Fruit fly (Drosophila melanogaster): ENCODE data around the gene CG43997.

The CG43997 gene

dm6 chrX:17023199-17023598, at the start of gene CG43997:
Gene CG43997, plus strand, starts transcription at chrX:17023499.
- TF ChIP-seq CG34367 (tag; optimal IDR thresholded peaks at IDR 0.05) (no peak), CG9948 (tag; optimal IDR thresholded peaks at IDR 0.05) (no peak), CG8159 (tag; optimal IDR thresholded peaks at IDR 0.05) (no peak), CG10348 (GFP tag; IDR thresholded peaks at IDR 0.05) (no peak), CG17806 (tag; optimal IDR thresholded peaks at IDR 0.05) (no peak), fd96Ca (GFP tag; IDR thresholded peaks at IDR 0.05) (no peak), EcR (GFP tag; optimal IDR thresholded peaks at IDR 0.05) (no peak), D1 (tag; optimal IDR thresholded peaks at IDR 0.05) (no peak)

DNA sequence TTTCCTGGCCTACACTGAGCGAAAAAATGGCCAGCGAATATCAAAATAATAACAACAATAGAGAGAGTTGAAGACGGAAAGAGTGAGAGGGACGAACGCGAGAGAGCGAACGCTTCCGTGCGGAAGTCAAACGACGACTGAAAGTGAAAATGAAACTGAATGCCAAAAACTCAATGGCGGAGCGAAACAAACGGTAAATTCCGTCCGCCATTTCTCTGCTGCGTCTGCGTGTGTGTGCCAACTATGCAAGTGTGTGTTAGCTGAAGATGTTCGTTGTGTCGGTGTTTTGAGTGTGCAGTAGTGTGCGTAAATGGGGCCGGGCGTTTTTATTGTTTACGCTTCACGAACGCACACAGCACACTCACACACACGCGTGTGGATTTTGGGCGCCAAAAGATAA, 36.4 kb upstream of the CG43997 start:
- no peak for TF ChIP-seq gl (tag; optimal IDR thresholded peaks at IDR 0.05)
- no peak for TF ChIP-seq EcR (GFP tag; optimal IDR thresholded peaks at IDR 0.05)
- TF ChIP-seq CG17806 (tag; optimal IDR thresholded peaks at IDR 0.05) = no peak
- no peak for TF ChIP-seq Ets98B (GFP tag; IDR thresholded peaks at IDR 0.05)
- TF ChIP-seq fd96Ca (GFP tag; IDR thresholded peaks at IDR 0.05) = no peak
- TF ChIP-seq D1 (tag; optimal IDR thresholded peaks at IDR 0.05) = no peak
- no peak for TF ChIP-seq CG8301 (tag; optimal IDR thresholded peaks at IDR 0.05)
- no peak for TF ChIP-seq Pif1B (GFP tag; optimal IDR thresholded peaks at IDR 0.05)
- no peak for TF ChIP-seq Pif1A (GFP tag; optimal IDR thresholded peaks at IDR 0.05)
- no peak for TF ChIP-seq CG8159 (tag; optimal IDR thresholded peaks at IDR 0.05)
- no peak for TF ChIP-seq Snoo (tag; optimal IDR thresholded peaks at IDR 0.05)
- no peak for TF ChIP-seq CG10348 (GFP tag; IDR thresholded peaks at IDR 0.05)
- TF ChIP-seq CG14655 (GFP tag; optimal IDR thresholded peaks at IDR 0.05) = no peak
- TF ChIP-seq CG12605 (GFP tag; IDR thresholded peaks at IDR 0.05) = no peak
- no peak for TF ChIP-seq rn (GFP tag; IDR thresholded peaks at IDR 0.05)
- TF ChIP-seq CG32121 (GFP tag; IDR thresholded peaks at IDR 0.05) = no peak
- TF ChIP-seq CG34367 (tag; optimal IDR thresholded peaks at IDR 0.05) = no peak
- TF ChIP-seq CG4496 (GFP tag; IDR thresholded peaks at IDR 0.05) = no peak
- no peak for TF ChIP-seq CG15710 (tag; optimal IDR thresholded peaks at IDR 0.05)
- TF ChIP-seq CG9948 (tag; optimal IDR thresholded peaks at IDR 0.05) = no peak

DNA sequence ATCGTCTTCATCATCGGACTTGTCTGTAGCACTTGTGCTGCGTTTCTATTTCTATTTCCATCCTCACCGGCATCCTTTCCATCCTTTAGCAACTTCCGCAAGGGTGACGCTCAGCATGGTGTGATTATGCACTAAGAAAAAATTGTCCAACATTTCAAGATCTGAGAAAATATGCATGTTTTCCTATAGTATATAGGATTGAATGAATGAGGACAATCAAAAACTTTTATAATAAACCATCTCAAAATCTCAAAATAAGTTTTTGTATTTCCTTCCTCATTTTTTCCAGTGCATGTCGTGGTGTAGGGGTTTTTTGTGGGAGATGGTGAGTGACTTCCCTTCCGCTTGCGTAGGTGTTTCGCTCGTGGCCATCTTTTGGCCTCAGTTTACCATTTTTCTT, 1.9 kb upstream of the CG43997 start:
- TF ChIP-seq Snoo (tag; optimal IDR thresholded peaks at IDR 0.05) (no peak), CG8159 (tag; optimal IDR thresholded peaks at IDR 0.05) (peak; percentile 29)

- TF ChIP-seq CG32121 (GFP tag; IDR thresholded peaks at IDR 0.05) = no peak
- no peak for TF ChIP-seq Ets98B (GFP tag; IDR thresholded peaks at IDR 0.05)
- no peak for TF ChIP-seq CG14655 (GFP tag; optimal IDR thresholded peaks at IDR 0.05)
Observed at dm6 chrX:17022004-17022403, 1.3 kb upstream of the CG43997 start, which contains the start of gene CG43996. Gene CG43996, plus strand, starts transcription at chrX:17022304.

dm6 chrX:17047730-17048577, 24.7 kb downstream of the CG43997 start:
- TF ChIP-seq gl (tag; optimal IDR thresholded peaks at IDR 0.05) = no peak
- peak; percentile 70 for TF ChIP-seq CG12605 (GFP tag; IDR thresholded peaks at IDR 0.05)
- no peak for TF ChIP-seq CG34367 (tag; optimal IDR thresholded peaks at IDR 0.05)
- TF ChIP-seq EcR (GFP tag; optimal IDR thresholded peaks at IDR 0.05) = no peak
- no peak for TF ChIP-seq CG32121 (GFP tag; IDR thresholded peaks at IDR 0.05)
- TF ChIP-seq Pif1A (GFP tag; optimal IDR thresholded peaks at IDR 0.05) = no peak
- TF ChIP-seq CG15710 (tag; optimal IDR thresholded peaks at IDR 0.05) = no peak

DNA sequence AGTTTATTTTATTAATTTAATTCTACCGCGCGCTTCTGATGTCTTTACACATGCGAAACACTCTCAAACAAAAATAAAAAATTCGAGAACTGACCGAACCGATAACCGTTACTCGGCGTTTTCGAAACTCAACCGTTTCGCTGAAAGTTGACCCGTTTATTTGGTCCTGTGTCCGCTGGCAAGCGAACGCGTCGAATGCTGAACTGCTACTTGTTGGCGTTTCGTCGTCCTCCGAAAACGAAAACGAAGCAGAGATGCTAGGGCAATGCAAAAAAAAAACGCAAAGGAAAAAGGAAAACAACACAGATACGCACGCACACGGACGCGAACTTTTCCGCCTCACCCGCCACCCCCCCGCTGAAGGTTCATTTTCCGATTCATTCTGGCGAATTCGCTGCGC, 43.3 kb downstream of the CG43997 start, which contains the start of gene CG45002:
Gene CG45002, minus strand, starts transcription at position 101 of the 400 bp plus-strand sequence.
- TF ChIP-seq CG8301 (tag; optimal IDR thresholded peaks at IDR 0.05) (no peak), D1 (tag; optimal IDR thresholded peaks at IDR 0.05) (no peak), CG10348 (GFP tag; IDR thresholded peaks at IDR 0.05) (no peak), CG14655 (GFP tag; optimal IDR thresholded peaks at IDR 0.05) (no peak), CG13204 (GFP tag; optimal IDR thresholded peaks at IDR 0.05) (no peak), CG12605 (GFP tag; IDR thresholded peaks at IDR 0.05) (0 out of 2 replicates have a peak, but pooled peaks have one; percentile 34), Ets98B (GFP tag; IDR thresholded peaks at IDR 0.05) (no peak)

dm6 chrX:17068423-17068822, 45.1 kb downstream of the CG43997 start, which contains the start of gene CG43077:
Gene CG43077, minus strand, starts transcription at chrX:17068523.
- no peak for TF ChIP-seq gl (tag; optimal IDR thresholded peaks at IDR 0.05)
- no peak for TF ChIP-seq CG13204 (GFP tag; optimal IDR thresholded peaks at IDR 0.05)
- TF ChIP-seq Snoo (tag; optimal IDR thresholded peaks at IDR 0.05) = no peak
- no peak for TF ChIP-seq Pif1A (GFP tag; optimal IDR thresholded peaks at IDR 0.05)
- TF ChIP-seq EcR (GFP tag; optimal IDR thresholded peaks at IDR 0.05) = no peak
- TF ChIP-seq Pif1B (GFP tag; optimal IDR thresholded peaks at IDR 0.05) = no peak
- no peak for TF ChIP-seq CG14655 (GFP tag; optimal IDR thresholded peaks at IDR 0.05)
- TF ChIP-seq CG32121 (GFP tag; IDR thresholded peaks at IDR 0.05) = no peak
- no peak for TF ChIP-seq CG34367 (tag; optimal IDR thresholded peaks at IDR 0.05)
- TF ChIP-seq rn (GFP tag; IDR thresholded peaks at IDR 0.05) = no peak
- no peak for TF ChIP-seq fd96Ca (GFP tag; IDR thresholded peaks at IDR 0.05)
- no peak for TF ChIP-seq CG9948 (tag; optimal IDR thresholded peaks at IDR 0.05)
- TF ChIP-seq Ets98B (GFP tag; IDR thresholded peaks at IDR 0.05) = no peak
- TF ChIP-seq CG12605 (GFP tag; IDR thresholded peaks at IDR 0.05) = no peak
- TF ChIP-seq CG4496 (GFP tag; IDR thresholded peaks at IDR 0.05) = no peak
- TF ChIP-seq D1 (tag; optimal IDR thresholded peaks at IDR 0.05) = no peak
- no peak for TF ChIP-seq CG8159 (tag; optimal IDR thresholded peaks at IDR 0.05)
- TF ChIP-seq CG15710 (tag; optimal IDR thresholded peaks at IDR 0.05) = no peak
- TF ChIP-seq CG17806 (tag; optimal IDR thresholded peaks at IDR 0.05) = no peak
- no peak for TF ChIP-seq CG10348 (GFP tag; IDR thresholded peaks at IDR 0.05)
